Worm (Caenorhabditis elegans) whole organism, L4 larva: ENCODE data around the gene Y5F2A.4.
A peak's percentile ranks its signal among the peaks of the same experiment; 100 is the strongest.

Experiments used
- F26F4.8 ChIP-seq: fragments of 200-800 bp; sonication (Bioruptor generic); conservative IDR thresholded peaks from 2 replicates; pipeline ENCODE4 v1.3.6; 2022; ENCODE audit warnings: missing genetic modification characterization, missing compliant biosample characterization
- F44E2.7 ChIP-seq: fragments of 200-800 bp; sonication (Bioruptor generic); IDR thresholded peaks from 2 replicates; pipeline ENCODE4 v2.1.2; 2022; ENCODE audit warnings: missing genetic modification characterization, missing compliant biosample characterization
- T20F7.1 ChIP-seq: fragments of 200-800 bp; sonication (Bioruptor generic); optimal IDR thresholded peaks from 2 replicates; lab custom pipeline; 2018; ENCODE audit warnings: mild to moderate bottlenecking, missing genetic modification characterization, missing compliant biosample characterization
- T26A8.4 ChIP-seq: fragments of 200-800 bp; sonication (Bioruptor generic); IDR thresholded peaks from 2 replicates; pipeline ENCODE4 v1.3.6; 2022; ENCODE audit warnings: missing genetic modification characterization, missing compliant biosample characterization
- aha-1 ChIP-seq: fragments of 150-350 bp; peaks from one replicate; lab custom pipeline; 2014; ENCODE audit warnings: missing biosample characterization, missing genetic modification characterization
- ama-1 ChIP-seq: fragments of 150-350 bp; optimal IDR thresholded peaks from 2 replicates; lab custom pipeline; 2014; ENCODE audit warnings: inconsistent platforms, mixed read lengths
- ceh-44 ChIP-seq: fragments of 200-800 bp; sonication (Bioruptor generic); IDR thresholded peaks from 2 replicates; pipeline ENCODE4 v1.3.6; 2022; ENCODE audit warnings: missing genetic modification reagents, missing genetic modification characterization, missing compliant biosample characterization
- ceh-62 ChIP-seq: sonication (generic microtip); optimal IDR thresholded peaks from 2 replicates; lab custom pipeline; 2017; ENCODE audit warnings: missing biosample characterization, missing genetic modification characterization
- daf-12 ChIP-seq: fragments of 150-350 bp; optimal IDR thresholded peaks from 2 replicates; lab custom pipeline; 2014; ENCODE audit warnings: missing biosample characterization, missing genetic modification reagents, missing genetic modification characterization
- daf-16 ChIP-seq, 3 experiments: sonication (generic microtip); optimal IDR thresholded peaks; 2 replicates each; lab custom pipeline; 2016 to 2017; ENCODE audit warnings: missing genetic modification characterization in 3 of 3, missing genetic modification reagents in 3 of 3, mild to moderate bottlenecking in 2 of 3, missing compliant biosample characterization in 2 of 3, missing biosample characterization in 1 of 3, moderate library complexity in 1 of 3
- egl-27 ChIP-seq: sonication (generic microtip); optimal IDR thresholded peaks from 3 replicates; lab custom pipeline; 2017; ENCODE audit warnings: missing biosample characterization, missing genetic modification reagents, missing genetic modification characterization
- egl-43 ChIP-seq: fragments of 200-800 bp; sonication (Bioruptor generic); IDR thresholded peaks from 2 replicates; pipeline ENCODE4 v1.3.6; 2022; ENCODE audit warnings: missing genetic modification reagents, missing genetic modification characterization, missing compliant biosample characterization
- lin-13 ChIP-seq: fragments of 150-350 bp; optimal IDR thresholded peaks from 2 replicates; lab custom pipeline; 2014; ENCODE audit warnings: missing biosample characterization, missing genetic modification reagents, missing genetic modification characterization
- lin-38 ChIP-seq: fragments of 200-800 bp; sonication (Bioruptor generic); IDR thresholded peaks from 2 replicates; pipeline ENCODE4 v1.3.6; 2022; ENCODE audit warnings: missing genetic modification reagents, missing genetic modification characterization, missing compliant biosample characterization
- lin-39 ChIP-seq: fragments of 150-350 bp; optimal IDR thresholded peaks from 2 replicates; lab custom pipeline; 2014; ENCODE audit warnings: missing biosample characterization, missing genetic modification reagents, missing genetic modification characterization
- madf-5 ChIP-seq, 2 experiments: fragments of 200-800 bp; sonication (Bioruptor generic); IDR thresholded peaks; 2 replicates each; pipeline ENCODE4 v1.3.6; 2022; ENCODE audit warnings: missing compliant biosample characterization in 2 of 2, missing genetic modification characterization in 2 of 2
- mdl-1 ChIP-seq, 2 experiments: fragments of 150-350 bp in 1 of 2; sonication (generic microtip) in 1 of 2; optimal IDR thresholded peaks; 2 replicates each; lab custom pipeline; 2014 to 2017; ENCODE audit warnings: missing biosample characterization in 2 of 2, missing genetic modification characterization in 2 of 2
- mes-2 ChIP-seq: sonication (generic microtip); optimal IDR thresholded peaks from 2 replicates; lab custom pipeline; 2016; ENCODE audit warnings: missing genotype, mild to moderate bottlenecking, missing genetic modification characterization, missing compliant biosample characterization; ENCODE audit not compliant: poor library complexity, severe bottlenecking
- mxl-3 ChIP-seq: fragments of 200-800 bp; sonication (Bioruptor generic); optimal IDR thresholded peaks from 2 replicates; lab custom pipeline; 2018; ENCODE audit warnings: mild to moderate bottlenecking, missing genetic modification characterization, missing compliant biosample characterization
- nhr-10 ChIP-seq: fragments of 150-350 bp; optimal IDR thresholded peaks from 2 replicates; lab custom pipeline; 2014; ENCODE audit warnings: missing biosample characterization, missing genetic modification characterization
- nhr-102 ChIP-seq: sonication (generic microtip); optimal IDR thresholded peaks from 2 replicates; lab custom pipeline; 2016; ENCODE audit warnings: mild to moderate bottlenecking, missing genetic modification characterization, moderate library complexity, missing compliant biosample characterization
- nhr-11 ChIP-seq: fragments of 150-350 bp; optimal IDR thresholded peaks from 2 replicates; lab custom pipeline; 2014; ENCODE audit warnings: missing biosample characterization, missing genetic modification characterization
- nhr-237 ChIP-seq: sonication (generic microtip); optimal IDR thresholded peaks from 2 replicates; lab custom pipeline; 2017; ENCODE audit warnings: missing biosample characterization, missing genetic modification characterization
- nhr-25 ChIP-seq: sonication (generic microtip); optimal IDR thresholded peaks from 2 replicates; lab custom pipeline; 2017; ENCODE audit warnings: missing genetic modification characterization, mild to moderate bottlenecking, missing compliant biosample characterization, antibody characterized with exemption, moderate library complexity, borderline replicate concordance; ENCODE audit not compliant: insufficient read depth
- nhr-28 ChIP-seq: fragments of 150-350 bp; optimal IDR thresholded peaks from 2 replicates; lab custom pipeline; 2014; ENCODE audit warnings: missing biosample characterization, missing genetic modification characterization
- pqm-1 ChIP-seq: sonication (generic microtip); optimal IDR thresholded peaks from 2 replicates; lab custom pipeline; 2017; ENCODE audit warnings: missing biosample characterization, missing genetic modification characterization
- sdz-12 ChIP-seq: fragments of 200-800 bp; sonication (Bioruptor generic); optimal IDR thresholded peaks from 2 replicates; lab custom pipeline; 2018; ENCODE audit warnings: mild to moderate bottlenecking, missing genetic modification characterization, missing compliant biosample characterization
- skn-1 ChIP-seq: fragments of 150-350 bp; optimal IDR thresholded peaks from 2 replicates; lab custom pipeline; 2014; ENCODE audit warnings: missing biosample characterization, missing genetic modification characterization
- snpc-1.2 ChIP-seq: fragments of 200-800 bp; sonication (Bioruptor generic); IDR thresholded peaks from 2 replicates; pipeline ENCODE4 v1.3.6; 2022; ENCODE audit warnings: missing genetic modification reagents, missing genetic modification characterization, missing compliant biosample characterization
- spr-1 ChIP-seq: sonication (generic microtip); optimal IDR thresholded peaks from 2 replicates; lab custom pipeline; 2016; ENCODE audit warnings: mild to moderate bottlenecking, missing genetic modification characterization, missing compliant biosample characterization
- unc-130 ChIP-seq: sonication (generic microtip); optimal IDR thresholded peaks from 2 replicates; lab custom pipeline; 2016; ENCODE audit warnings: missing genetic modification reagents, missing genetic modification characterization, missing compliant biosample characterization
- unc-62 ChIP-seq, 3 experiments: fragments of 150-350 bp in 1 of 3; sonication (generic microtip); optimal IDR thresholded peaks in 2 of 3; peaks in 1 of 3; 1 replicate in 1 of 3; 2 replicates in 2 of 3; lab custom pipeline; 2014 to 2017; ENCODE audit warnings: missing biosample characterization in 3 of 3, missing genetic modification characterization in 3 of 3, missing genetic modification reagents in 3 of 3, missing genotype in 1 of 3
- vab-7 ChIP-seq: fragments of 200-800 bp; sonication (Bioruptor generic); IDR thresholded peaks from 2 replicates; pipeline ENCODE4 v1.3.6; 2022; ENCODE audit warnings: missing genetic modification reagents, missing genetic modification characterization, missing compliant biosample characterization
- zfp-2 ChIP-seq: sonication (generic microtip); optimal IDR thresholded peaks from 2 replicates; lab custom pipeline; 2016; ENCODE audit warnings: mild to moderate bottlenecking, missing genetic modification characterization, missing compliant biosample characterization
- ztf-11 ChIP-seq: fragments of 150-350 bp; optimal IDR thresholded peaks from 2 replicates; lab custom pipeline; 2014; ENCODE audit warnings: missing biosample characterization, missing genetic modification characterization

Gene Y5F2A.4

DNA sequence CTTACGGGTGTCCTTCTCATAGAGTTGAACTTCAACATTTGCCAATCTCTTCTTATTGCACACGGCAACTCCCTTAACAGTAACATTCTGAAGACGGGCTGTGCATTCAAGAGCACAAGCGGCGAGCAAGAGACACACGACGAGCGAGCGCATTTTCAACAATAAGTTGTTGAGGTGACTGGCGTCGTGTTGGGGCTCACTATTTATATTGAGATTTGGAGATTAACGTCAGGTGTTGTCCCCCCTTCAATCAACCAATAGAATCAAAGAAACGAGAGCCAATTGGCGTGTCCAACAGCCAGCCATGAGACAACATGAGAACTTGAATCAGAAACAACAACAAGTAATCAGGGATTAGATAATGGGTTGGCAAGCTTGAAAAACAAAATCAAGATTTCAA lies 14.4 kb downstream of the Y5F2A.4 start, which contains the start of gene ttr-16:
TSS of gene ttr-16 (minus strand) at position 176 of the 400 bp plus-strand sequence.
- TF ChIP-seq mes-2 = no peak
- TF ChIP-seq mxl-3 = no peak
- no peak for TF ChIP-seq unc-130 (GFP tag; lab: Kevin White, UChicago)
- peak in 1 of 2 experiments; percentile 91 for TF ChIP-seq daf-16 (GFP tag; optimal IDR thresholded peaks at IDR 0.05; lab: Kevin White, UChicago)
- no peak for TF ChIP-seq daf-16 (tag; optimal IDR thresholded peaks at IDR 0.05; lab: Kevin White, UChicago)
- no peak for TF ChIP-seq spr-1 (tag; lab: Kevin White, UChicago)
- peak; percentile 67 for TF ChIP-seq nhr-11
- TF ChIP-seq nhr-25 (tag; lab: Kevin White, UChicago) = no peak
- TF ChIP-seq lin-13 = no peak
- TF ChIP-seq madf-5 (GFP tag; IDR thresholded peaks at IDR 0.05; lab: Robert Waterston, UW) = no peak
- peak; percentile 57 for TF ChIP-seq ama-1 (lab: Kevin White, UChicago)
- no peak for TF ChIP-seq aha-1 (tag; lab: Kevin White, UChicago)

DNA sequence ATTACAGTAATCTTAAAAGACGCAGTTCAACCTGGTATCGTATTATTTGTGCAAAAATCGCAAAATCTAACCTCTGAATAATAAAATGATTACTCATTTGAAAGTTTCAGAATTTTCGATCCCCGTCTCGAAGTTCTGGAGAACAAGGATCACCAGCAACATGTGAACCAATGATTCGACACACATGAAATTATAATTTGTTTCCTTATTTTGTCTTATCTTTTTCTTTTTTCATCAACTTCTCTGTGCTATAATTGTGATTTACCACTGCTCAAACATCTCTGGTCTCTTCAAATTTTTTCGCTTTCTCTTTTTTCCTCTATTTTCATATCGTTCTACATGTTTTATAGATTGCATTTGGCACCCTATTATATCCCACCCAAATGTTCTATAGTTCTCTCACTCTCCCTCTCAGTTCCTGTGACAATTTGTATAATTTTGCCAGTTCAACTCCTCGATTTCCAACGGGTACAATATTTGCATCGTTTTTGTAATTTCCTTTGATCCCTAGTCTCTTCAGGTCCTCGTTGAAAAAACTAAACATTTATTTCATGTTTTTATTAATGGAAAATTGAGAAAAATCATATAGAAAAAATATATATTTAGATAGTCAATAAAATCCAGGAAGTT lies 15.3 kb downstream of the Y5F2A.4 start:
- TF ChIP-seq pqm-1 (tag; lab: Kevin White, UChicago) (no peak), F26F4.8 (GFP tag; lab: Robert Waterston, UW) (no peak), nhr-10 (tag; lab: Kevin White, UChicago) (no peak), egl-27 (no peak), unc-62 (GFP tag; optimal IDR thresholded peaks at IDR 0.05 in 1 of 2; lab: Kevin White, UChicago) (peak in 1 of 2 experiments; percentile 94), unc-62 (tag; optimal IDR thresholded peaks at IDR 0.05; lab: Kevin White, UChicago) (no peak), mes-2 (no peak), daf-16 (GFP tag; optimal IDR thresholded peaks at IDR 0.05; lab: Kevin White, UChicago) (peak in 1 of 2 experiments; percentile 78), daf-16 (tag; optimal IDR thresholded peaks at IDR 0.05; lab: Kevin White, UChicago) (no peak), mdl-1 (tag; optimal IDR thresholded peaks at IDR 0.05; lab: Kevin White, UChicago) (no peak), daf-12 (tag; lab: Kevin White, UChicago) (no peak), nhr-28 (no peak), nhr-102 (tag; lab: Kevin White, UChicago) (no peak), F44E2.7 (GFP tag; lab: Robert Waterston, UW) (no peak), ceh-62 (tag; lab: Kevin White, UChicago) (no peak), T26A8.4 (GFP tag; lab: Robert Waterston, UW) (peak; percentile 66; the same call in 1 of the 2 replicates), ama-1 (lab: Kevin White, UChicago) (peak; percentile 48), lin-39 (no peak), zfp-2 (tag; lab: Kevin White, UChicago) (no peak), vab-7 (GFP tag; lab: Robert Waterston, UW) (no peak), spr-1 (tag; lab: Kevin White, UChicago) (no peak)

ce11 chrIV:11053652-11054317 lies 24.6 kb downstream of the Y5F2A.4 start, which contains the start of the genes F36H1.12 and lin-3:
TSS of gene F36H1.12 (minus strand) at chrIV:11053702.
TSS of gene lin-3 (plus strand) at chrIV:11054308.
- peak; percentile 19 for TF ChIP-seq unc-130 (GFP tag; lab: Kevin White, UChicago)
- no peak for TF ChIP-seq snpc-1.2 (GFP tag; lab: Robert Waterston, UW)
- TF ChIP-seq ceh-44 (GFP tag; lab: Robert Waterston, UW) = 0 out of 2 replicates have a peak, but pooled peaks have one; percentile 31
- TF ChIP-seq lin-38 = peak; percentile 85

DNA sequence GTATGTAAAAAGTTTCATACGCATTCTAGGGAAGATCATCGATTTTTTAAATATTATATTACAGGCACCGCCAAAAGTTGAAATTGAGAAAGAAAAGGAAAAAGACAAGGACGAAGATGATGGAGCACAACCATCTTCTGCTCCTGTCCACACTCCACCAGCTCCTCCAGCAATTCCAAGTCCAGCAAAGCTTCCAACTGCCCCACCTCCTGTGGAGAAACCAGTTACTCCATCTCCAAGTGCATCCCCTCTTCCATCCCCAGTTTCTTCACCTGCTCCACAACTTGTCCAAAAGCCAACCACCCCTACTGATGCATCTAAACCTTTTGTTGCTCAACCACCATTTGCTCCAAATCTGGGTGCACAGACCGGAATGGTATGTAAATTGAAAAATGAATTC lies 26.4 kb downstream of the Y5F2A.4 start:
- TF ChIP-seq unc-62 (GFP tag; optimal IDR thresholded peaks at IDR 0.05 in 1 of 2; lab: Kevin White, UChicago) (peak in 1 of 2 experiments; percentile 91), unc-62 (tag; optimal IDR thresholded peaks at IDR 0.05; lab: Kevin White, UChicago) (no peak), lin-38 (no peak)

- TF ChIP-seq unc-62 (GFP tag; optimal IDR thresholded peaks at IDR 0.05 in 1 of 2; lab: Kevin White, UChicago) (peak in 1 of 2 experiments; percentile 92), unc-62 (tag; optimal IDR thresholded peaks at IDR 0.05; lab: Kevin White, UChicago) (no peak), T20F7.1 (no peak), ztf-11 (tag; lab: Kevin White, UChicago) (no peak), aha-1 (tag; lab: Kevin White, UChicago) (peak; percentile 39), sdz-12 (no peak), egl-43 (GFP tag; lab: Robert Waterston, UW) (no peak), skn-1 (tag; lab: Kevin White, UChicago) (no peak), nhr-237 (tag; lab: Kevin White, UChicago) (no peak), spr-1 (tag; lab: Kevin White, UChicago) (no peak)
- TF ChIP-seq, all 104 proteins: peak for 2
These were observed 28.6 kb downstream of the Y5F2A.4 start, which contains the start of gene F36H1.3 for ce11 chrIV:11049806-11050205. TSS of gene F36H1.3 (plus strand) at chrIV:11050128.
